Worm (Caenorhabditis elegans) whole organism, L3 larva: Measurements from ENCODE around the gene F59B2.12.
"Not testable (repeated sequence)": the region's sequence is repeated elsewhere in the genome, so short reads cannot be mapped to it uniquely, and the experiment has no call there.

Experiments used
- R02D3.7 ChIP-seq: fragments of 150-350 bp; optimal IDR thresholded peaks from 2 replicates; lab custom pipeline; 2014; ENCODE audit warnings: missing biosample characterization, missing genetic modification characterization
- ZK546.5 ChIP-seq: sonication (generic microtip); optimal IDR thresholded peaks from 2 replicates; lab custom pipeline; 2017; ENCODE audit warnings: missing biosample characterization, missing genetic modification characterization
- aly-2 ChIP-seq: fragments of 150-350 bp; optimal IDR thresholded peaks from 2 replicates; lab custom pipeline; 2014; ENCODE audit warnings: missing biosample characterization, missing genetic modification characterization
- ama-1 ChIP-seq: fragments of 150-350 bp; optimal IDR thresholded peaks from 2 replicates; lab custom pipeline; 2018
- ceh-16 ChIP-seq: sonication (generic microtip); optimal IDR thresholded peaks from 2 replicates; lab custom pipeline; 2017; ENCODE audit warnings: missing biosample characterization, missing genetic modification characterization
- ceh-28 ChIP-seq: fragments of 150-350 bp; optimal IDR thresholded peaks from 2 replicates; lab custom pipeline; 2014; ENCODE audit warnings: missing biosample characterization, missing genetic modification reagents, missing genetic modification characterization
- ceh-82 ChIP-seq: fragments of 150-350 bp; optimal IDR thresholded peaks from 2 replicates; lab custom pipeline; 2014; ENCODE audit warnings: missing biosample characterization, missing genetic modification characterization
- ceh-9 ChIP-seq: sonication (generic microtip); optimal IDR thresholded peaks from 2 replicates; lab custom pipeline; 2018; ENCODE audit warnings: missing biosample characterization, missing genetic modification characterization
- daf-12 ChIP-seq: fragments of 150-350 bp; optimal IDR thresholded peaks from 2 replicates; lab custom pipeline; 2014; ENCODE audit warnings: missing biosample characterization, missing genetic modification reagents, missing genetic modification characterization
- egl-27 ChIP-seq: sonication (generic microtip); optimal IDR thresholded peaks from 4 replicates; lab custom pipeline; 2017; ENCODE audit warnings: missing biosample characterization, missing genetic modification reagents, missing genetic modification characterization
- egl-5 ChIP-seq: fragments of 150-350 bp; optimal IDR thresholded peaks from 2 replicates; lab custom pipeline; 2017; ENCODE audit warnings: missing biosample characterization, missing genetic modification reagents, missing genetic modification characterization, inconsistent platforms
- elt-1 ChIP-seq: fragments of 150-350 bp; optimal IDR thresholded peaks from 2 replicates; lab custom pipeline; 2014; ENCODE audit warnings: missing biosample characterization, missing genetic modification characterization
- elt-2 ChIP-seq: sonication (generic microtip); optimal IDR thresholded peaks from 2 replicates; lab custom pipeline; 2016; ENCODE audit warnings: missing genetic modification reagents, mild to moderate bottlenecking, missing genetic modification characterization, missing compliant biosample characterization
- elt-3 ChIP-seq, 3 experiments: fragments of 150-350 bp in 1 of 3; sonication (generic microtip) in 2 of 3; optimal IDR thresholded peaks; 2 replicates in 2 of 3; 4 replicates in 1 of 3; lab custom pipeline; 2014 to 2017; ENCODE audit warnings: missing biosample characterization in 3 of 3, missing genetic modification characterization in 3 of 3
- eor-1 ChIP-seq, 2 experiments: fragments of 150-350 bp; optimal IDR thresholded peaks; 2 replicates each; lab custom pipeline; 2014 to 2018; ENCODE audit warnings: missing biosample characterization in 2 of 2, missing genetic modification characterization in 2 of 2
- fkh-10 ChIP-seq: sonication (generic microtip); optimal IDR thresholded peaks from 2 replicates; lab custom pipeline; 2017; ENCODE audit warnings: missing biosample characterization, missing genetic modification reagents, missing genetic modification characterization
- fkh-2 ChIP-seq: fragments of 150-350 bp; optimal IDR thresholded peaks from 2 replicates; lab custom pipeline; 2014; ENCODE audit warnings: missing biosample characterization, missing genetic modification reagents, missing genetic modification characterization
- fos-1 ChIP-seq: fragments of 150-350 bp; optimal IDR thresholded peaks from 2 replicates; lab custom pipeline; 2014; ENCODE audit warnings: missing biosample characterization, missing genetic modification characterization
- hmg-11 ChIP-seq: sonication (generic microtip); optimal IDR thresholded peaks from 2 replicates; lab custom pipeline; 2016; ENCODE audit warnings: missing genetic modification characterization, missing compliant biosample characterization
- jun-1 ChIP-seq: fragments of 150-350 bp; optimal IDR thresholded peaks from 2 replicates; lab custom pipeline; 2014; ENCODE audit warnings: missing biosample characterization, missing genetic modification reagents, missing genetic modification characterization
- lin-15B ChIP-seq: fragments of 150-350 bp; optimal IDR thresholded peaks from 2 replicates; lab custom pipeline; 2014; ENCODE audit warnings: missing biosample characterization, missing genetic modification characterization
- lin-39 ChIP-seq: fragments of 150-350 bp; optimal IDR thresholded peaks from 2 replicates; lab custom pipeline; 2018; ENCODE audit warnings: missing biosample characterization, missing genetic modification reagents, missing genetic modification characterization
- lsy-12 ChIP-seq: sonication (generic microtip); optimal IDR thresholded peaks from 2 replicates; lab custom pipeline; 2016; ENCODE audit warnings: mild to moderate bottlenecking, missing genetic modification characterization, missing compliant biosample characterization
- mdl-1 ChIP-seq: fragments of 150-350 bp; optimal IDR thresholded peaks from 2 replicates; lab custom pipeline; 2014; ENCODE audit warnings: missing biosample characterization, missing genetic modification characterization
- mml-1 ChIP-seq: fragments of 150-350 bp; sonication (generic microtip); optimal IDR thresholded peaks from 3 replicates; lab custom pipeline; 2014; ENCODE audit warnings: missing biosample characterization, missing genetic modification characterization
- nfya-1 ChIP-seq: sonication (generic microtip); optimal IDR thresholded peaks from 2 replicates; lab custom pipeline; 2017; ENCODE audit warnings: missing genetic modification characterization, mild to moderate bottlenecking, missing compliant biosample characterization, antibody characterized with exemption, moderate library complexity; ENCODE audit not compliant: insufficient read depth
- nhr-11 ChIP-seq: fragments of 150-350 bp; optimal IDR thresholded peaks from 2 replicates; lab custom pipeline; 2014; ENCODE audit warnings: missing biosample characterization, missing genetic modification characterization
- nhr-12 ChIP-seq: fragments of 150-350 bp; optimal IDR thresholded peaks from 2 replicates; lab custom pipeline; 2014; ENCODE audit warnings: missing biosample characterization, missing genetic modification characterization
- nhr-23 ChIP-seq: fragments of 150-350 bp; optimal IDR thresholded peaks from 2 replicates; lab custom pipeline; 2014; ENCODE audit warnings: missing biosample characterization, missing genetic modification reagents, missing genetic modification characterization
- nhr-237 ChIP-seq: fragments of 150-350 bp; optimal IDR thresholded peaks from 2 replicates; lab custom pipeline; 2014; ENCODE audit warnings: missing biosample characterization, missing genetic modification characterization
- nhr-25 ChIP-seq: sonication (generic microtip); optimal IDR thresholded peaks from 2 replicates; lab custom pipeline; 2017; ENCODE audit warnings: missing biosample characterization, missing genetic modification characterization
- nhr-28 ChIP-seq: fragments of 150-350 bp; optimal IDR thresholded peaks from 2 replicates; lab custom pipeline; 2014; ENCODE audit warnings: missing biosample characterization, missing genetic modification characterization
- nhr-43 ChIP-seq: sonication (generic microtip); optimal IDR thresholded peaks from 2 replicates; lab custom pipeline; 2016; ENCODE audit warnings: mild to moderate bottlenecking, missing genetic modification characterization, missing compliant biosample characterization; ENCODE audit not compliant: poor library complexity, severe bottlenecking
- nhr-67 ChIP-seq: fragments of 150-350 bp; optimal IDR thresholded peaks from 2 replicates; lab custom pipeline; 2014; ENCODE audit warnings: missing biosample characterization, missing genetic modification characterization
- nhr-76 ChIP-seq: fragments of 150-350 bp; sonication (generic microtip); optimal IDR thresholded peaks from 5 replicates; lab custom pipeline; 2014; ENCODE audit warnings: missing biosample characterization, missing genetic modification characterization
- nhr-77 ChIP-seq: fragments of 150-350 bp; optimal IDR thresholded peaks from 2 replicates; lab custom pipeline; 2014; ENCODE audit warnings: missing biosample characterization, missing genetic modification characterization
- pha-4 ChIP-seq: fragments of 150-350 bp; optimal IDR thresholded peaks from 2 replicates; lab custom pipeline; 2014; ENCODE audit warnings: missing biosample characterization, missing genetic modification reagents, missing genetic modification characterization
- pqm-1 ChIP-seq: fragments of 150-350 bp; optimal IDR thresholded peaks from 2 replicates; lab custom pipeline; 2017; ENCODE audit warnings: missing biosample characterization, missing genetic modification characterization, inconsistent platforms
- sea-2 ChIP-seq: fragments of 150-350 bp; sonication (generic microtip); optimal IDR thresholded peaks from 4 replicates; lab custom pipeline; 2014; ENCODE audit warnings: missing biosample characterization, missing genetic modification reagents, missing genetic modification characterization
- skn-1 ChIP-seq: fragments of 150-350 bp; optimal IDR thresholded peaks from 2 replicates; lab custom pipeline; 2014; ENCODE audit warnings: missing biosample characterization, missing genetic modification characterization
- snpc-4 ChIP-seq: fragments of 150-350 bp; optimal IDR thresholded peaks from 2 replicates; lab custom pipeline; 2014; ENCODE audit warnings: missing biosample characterization, missing genetic modification characterization
- tbx-2 ChIP-seq: sonication (generic microtip); optimal IDR thresholded peaks from 2 replicates; lab custom pipeline; 2016; ENCODE audit warnings: mild to moderate bottlenecking, missing genetic modification characterization, missing compliant biosample characterization
- unc-39 ChIP-seq: sonication (generic microtip); optimal IDR thresholded peaks from 4 replicates; lab custom pipeline; 2017; ENCODE audit warnings: missing biosample characterization, missing genetic modification characterization
- unc-62 ChIP-seq: fragments of 150-350 bp; sonication (generic microtip); optimal IDR thresholded peaks from 4 replicates; lab custom pipeline; 2014; ENCODE audit warnings: missing biosample characterization, missing genetic modification reagents, missing genetic modification characterization
- zag-1 ChIP-seq: fragments of 150-350 bp; optimal IDR thresholded peaks from 2 replicates; lab custom pipeline; 2014; ENCODE audit warnings: missing biosample characterization, missing genetic modification characterization
- ztf-11 ChIP-seq: fragments of 150-350 bp; optimal IDR thresholded peaks from 2 replicates; lab custom pipeline; 2014; ENCODE audit warnings: missing biosample characterization, missing genetic modification characterization
- ztf-4 ChIP-seq: fragments of 150-350 bp; optimal IDR thresholded peaks from 2 replicates; lab custom pipeline; 2014; ENCODE audit warnings: missing biosample characterization, missing genetic modification characterization

F59B2.12 gene

DNA sequence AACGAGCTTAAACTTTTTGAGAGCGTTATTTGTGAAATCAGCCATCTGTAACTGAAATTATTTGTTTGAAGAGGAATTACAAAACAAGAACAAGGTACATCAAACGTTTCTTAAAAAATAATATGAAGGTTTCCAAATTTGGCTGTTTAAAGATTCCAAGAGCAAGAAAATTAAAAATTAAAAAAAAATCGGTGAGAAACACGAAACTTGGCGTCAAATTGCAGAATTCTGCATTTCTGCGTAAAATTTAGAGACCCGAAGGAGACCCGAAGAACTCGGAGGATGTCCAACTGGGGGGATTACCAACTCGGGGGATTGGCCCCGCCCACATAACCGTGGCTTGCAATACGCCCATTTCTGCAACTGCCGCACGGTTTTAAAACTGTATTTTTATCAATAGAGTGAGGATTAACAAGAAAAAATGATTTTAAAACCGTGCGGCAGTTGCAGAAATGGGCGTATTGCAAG is 11.5 kb upstream of the F59B2.12 start, which contains the start of gene rab-6.1:
TSS of gene rab-6.1 (minus strand) at position 51 of the 468 bp plus-strand sequence.
- not testable (repeated sequence) for TF ChIP-seq hmg-11 (tag; lab: Kevin White, UChicago); nhr-43; ZK546.5 (tag; lab: Kevin White, UChicago)
- TF ChIP-seq, all 47 proteins: peak for 0; not testable (repeated sequence) for 47

DNA sequence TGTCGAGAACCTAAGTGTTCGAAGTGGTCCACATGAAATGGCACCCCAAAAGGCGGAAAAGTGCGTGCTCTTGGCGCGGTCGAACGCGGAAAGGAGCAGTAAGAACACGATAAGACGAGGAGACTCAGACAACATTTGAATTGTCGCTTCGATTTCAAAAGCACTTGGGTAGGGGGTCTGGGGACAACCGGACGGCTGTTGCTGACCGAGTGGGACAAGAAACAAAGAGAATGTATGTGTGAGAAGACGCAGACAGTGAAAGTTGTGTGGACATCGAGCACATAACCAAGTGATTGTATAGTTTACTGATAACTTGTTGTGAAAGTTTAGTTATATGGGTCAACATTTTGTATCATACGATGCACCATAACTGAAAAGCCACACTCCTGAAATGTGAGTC is 10.2 kb upstream of the F59B2.12 start:
- TF ChIP-seq nhr-67 (tag; lab: Kevin White, UChicago) (no peak), ceh-28 (tag; lab: Kevin White, UChicago) (no peak), lin-39 (tag; lab: Kevin White, UChicago) (peak; percentile 39), nhr-77 (no peak), daf-12 (tag; lab: Kevin White, UChicago) (no peak), snpc-4 (tag; lab: Kevin White, UChicago) (no peak), tbx-2 (tag; lab: Kevin White, UChicago) (no peak), ztf-4 (tag; lab: Kevin White, UChicago) (no peak), pqm-1 (peak; percentile 53), eor-1 (tag; optimal IDR thresholded peaks at IDR 0.05; lab: Kevin White, UChicago) (no peak), nfya-1 (tag; lab: Kevin White, UChicago) (peak; percentile 12), pha-4 (tag; lab: Kevin White, UChicago) (peak; percentile 70), hmg-11 (tag; lab: Kevin White, UChicago) (no peak), lsy-12 (tag; lab: Kevin White, UChicago) (no peak), egl-27 (no peak), mdl-1 (tag; lab: Kevin White, UChicago) (no peak), elt-3 (tag; optimal IDR thresholded peaks at IDR 0.05; lab: Kevin White, UChicago) (no peak), mml-1 (tag; lab: Kevin White, UChicago) (no peak), nhr-25 (tag; lab: Kevin White, UChicago) (no peak), R02D3.7 (tag; lab: Kevin White, UChicago) (no peak), ceh-82 (no peak), nhr-28 (no peak), nhr-76 (no peak), nhr-43 (no peak), unc-39 (tag; lab: Kevin White, UChicago) (no peak), nhr-11 (tag; lab: Kevin White, UChicago) (no peak), fos-1 (tag; lab: Kevin White, UChicago) (no peak), fkh-2 (tag; lab: Kevin White, UChicago) (no peak), jun-1 (tag; lab: Kevin White, UChicago) (no peak), elt-1 (no peak), fkh-10 (GFP tag; lab: Kevin White, UChicago) (no peak), sea-2 (GFP tag; lab: Kevin White, UChicago) (no peak), ceh-9 (tag; lab: Kevin White, UChicago) (no peak), zag-1 (tag; lab: Kevin White, UChicago) (no peak), ceh-16 (tag; lab: Kevin White, UChicago) (no peak), skn-1 (tag; lab: Kevin White, UChicago) (no peak), elt-2 (peak; percentile 61), ama-1 (lab: Kevin White, UChicago) (no peak), nhr-237 (tag; lab: Kevin White, UChicago) (no peak), ztf-11 (tag; lab: Kevin White, UChicago) (no peak), ZK546.5 (tag; lab: Kevin White, UChicago) (no peak), lin-15B (tag; lab: Kevin White, UChicago) (no peak), unc-62 (GFP tag; lab: Kevin White, UChicago) (no peak), egl-5 (peak; percentile 27), nhr-23 (tag; lab: Kevin White, UChicago) (no peak), nhr-12 (tag; lab: Kevin White, UChicago) (no peak), aly-2 (no peak)
